Fruit fly (Drosophila melanogaster) whole organism, embryonic: ENCODE results near the gene Doc2.

ENCODE experiments used
- Blimp-1 ChIP-seq: fragments of 200-800 bp; sonication (Bioruptor generic); optimal IDR thresholded peaks from 3 replicates; lab custom pipeline; 2018; ENCODE audit warnings: missing biosample characterization, missing genetic modification characterization, mild to moderate bottlenecking, moderate library complexity, missing genetic modification reagents
- CG10431 ChIP-seq: fragments of 200-800 bp; sonication (Bioruptor generic); optimal IDR thresholded peaks from 3 replicates; lab custom pipeline; 2018; ENCODE audit warnings: missing biosample characterization, mild to moderate bottlenecking, missing genetic modification characterization
- CG11696 ChIP-seq: fragments of 200-800 bp; sonication (Bioruptor generic); IDR thresholded peaks from 2 replicates; pipeline ENCODE4 v1.3.6; 2022; ENCODE audit warnings: missing biosample characterization, missing genetic modification characterization
- CG12391 ChIP-seq: fragments of 200-800 bp; sonication (Bioruptor generic); optimal IDR thresholded peaks from 3 replicates; lab custom pipeline; 2018; ENCODE audit warnings: missing biosample characterization, mild to moderate bottlenecking, missing genetic modification characterization, moderate library complexity
- CG12659 ChIP-seq: fragments of 200-800 bp; sonication (Bioruptor generic); optimal IDR thresholded peaks from 3 replicates; lab custom pipeline; 2017; ENCODE audit warnings: mild to moderate bottlenecking, missing biosample characterization, missing genetic modification reagents, missing genetic modification characterization
- CG12769 ChIP-seq: fragments of 200-800 bp; sonication (Bioruptor generic); optimal IDR thresholded peaks from 2 replicates; lab custom pipeline; 2019; ENCODE audit warnings: missing biosample characterization, mild to moderate bottlenecking, missing genetic modification characterization, moderate library complexity
- CG13624 ChIP-seq: fragments of 200-800 bp; sonication (Bioruptor generic); optimal IDR thresholded peaks from 2 replicates; lab custom pipeline; 2016; ENCODE audit warnings: missing biosample characterization, missing genetic modification characterization
- CG13775 ChIP-seq: fragments of 200-800 bp; sonication (Bioruptor generic); optimal IDR thresholded peaks from 3 replicates; lab custom pipeline; 2017; ENCODE audit warnings: missing biosample characterization, mild to moderate bottlenecking, missing genetic modification characterization
- CG14050 ChIP-seq: fragments of 200-800 bp; sonication (Bioruptor generic); IDR thresholded peaks from 3 replicates; pipeline ENCODE4 v1.3.6; 2022; ENCODE audit warnings: missing biosample characterization, missing genetic modification characterization
- CG14667 ChIP-seq: fragments of 200-800 bp; sonication (Bioruptor generic); IDR thresholded peaks from 2 replicates; pipeline ENCODE4 v1.3.6; 2022; ENCODE audit warnings: missing biosample characterization, missing genetic modification characterization
- CG15073 ChIP-seq: fragments of 200-800 bp; sonication (Bioruptor generic); optimal IDR thresholded peaks from 2 replicates; lab custom pipeline; 2016; ENCODE audit warnings: missing biosample characterization, missing genetic modification characterization
- CG15269 ChIP-seq: fragments of 200-800 bp; sonication (Bioruptor generic); optimal IDR thresholded peaks from 2 replicates; lab custom pipeline; 2018; ENCODE audit warnings: missing biosample characterization, mild to moderate bottlenecking, missing genetic modification characterization, moderate library complexity
- CG1603 ChIP-seq: fragments of 200-800 bp; sonication (Bioruptor generic); optimal IDR thresholded peaks from 2 replicates; lab custom pipeline; 2019; ENCODE audit warnings: missing biosample characterization, mild to moderate bottlenecking, missing genetic modification characterization, moderate library complexity
- CG17612 ChIP-seq: fragments of 200-800 bp; sonication (Bioruptor generic); IDR thresholded peaks from 2 replicates; pipeline ENCODE4 v1.3.6; 2022; ENCODE audit warnings: missing biosample characterization, missing genetic modification characterization
- CG17802 ChIP-seq: fragments of 200-800 bp; sonication (Bioruptor generic); optimal IDR thresholded peaks from 2 replicates; lab custom pipeline; 2018; ENCODE audit warnings: missing biosample characterization, mild to moderate bottlenecking, missing genetic modification characterization, moderate library complexity
- CG30020 ChIP-seq: fragments of 200-800 bp; optimal IDR thresholded peaks from 2 replicates; lab custom pipeline; 2019; ENCODE audit warnings: missing biosample characterization, mild to moderate bottlenecking, missing genetic modification characterization, moderate library complexity
- CG32532 ChIP-seq: fragments of 200-800 bp; sonication (Bioruptor generic); IDR thresholded peaks from 2 replicates; pipeline ENCODE4 v1.3.6; 2022; ENCODE audit warnings: missing biosample characterization, missing genetic modification characterization
- CG34224 ChIP-seq: fragments of 200-800 bp; sonication (Bioruptor generic); IDR thresholded peaks from 3 replicates; pipeline ENCODE4 v1.3.6; 2022; ENCODE audit warnings: missing biosample characterization, missing genetic modification characterization; ENCODE audit not compliant: partially characterized antibody
- CG3847 ChIP-seq: fragments of 200-800 bp; sonication (Bioruptor generic); IDR thresholded peaks from 2 replicates; pipeline ENCODE4 v1.3.6; 2022; ENCODE audit warnings: missing biosample characterization, missing genetic modification characterization
- CG4707 ChIP-seq: fragments of 200-800 bp; sonication (Bioruptor generic); optimal IDR thresholded peaks from 2 replicates; lab custom pipeline; 2018; ENCODE audit warnings: missing biosample characterization, mild to moderate bottlenecking, missing genetic modification characterization, moderate library complexity
- CG6654 ChIP-seq: fragments of 200-800 bp; sonication (Bioruptor generic); optimal IDR thresholded peaks from 2 replicates; lab custom pipeline; 2017; ENCODE audit warnings: missing biosample characterization, mild to moderate bottlenecking, missing genetic modification characterization
- CG7372 ChIP-seq: fragments of 200-800 bp; sonication (Bioruptor generic); IDR thresholded peaks from 2 replicates; pipeline ENCODE4 v1.3.6; 2022; ENCODE audit warnings: missing biosample characterization, missing genetic modification characterization
- CG9215 ChIP-seq: fragments of 200-800 bp; sonication (Bioruptor generic); IDR thresholded peaks from 2 replicates; pipeline ENCODE4 v1.3.6; 2022; ENCODE audit warnings: missing biosample characterization, missing genetic modification characterization
- CHES-1-like ChIP-seq: fragments of 200-800 bp; sonication (Bioruptor generic); optimal IDR thresholded peaks from 2 replicates; lab custom pipeline; 2016; ENCODE audit warnings: missing biosample characterization, missing genetic modification characterization
- CoRest ChIP-seq: fragments of 200-800 bp; sonication (Bioruptor generic); optimal IDR thresholded peaks from 3 replicates; lab custom pipeline; 2018; ENCODE audit warnings: missing biosample characterization, mild to moderate bottlenecking, missing genetic modification characterization, moderate library complexity
- E2f1 ChIP-seq: fragments of 200-800 bp; sonication (Bioruptor generic); IDR thresholded peaks from 2 replicates; pipeline ENCODE4 v1.3.6; 2022; ENCODE audit warnings: missing biosample characterization, missing genetic modification characterization
- Ets65A ChIP-seq: fragments of 200-800 bp; sonication (Bioruptor generic); peaks from one replicate; lab custom pipeline; 2016; ENCODE audit warnings: missing biosample characterization, missing genetic modification characterization
- Fer1 ChIP-seq: fragments of 200-800 bp; sonication (Bioruptor generic); optimal IDR thresholded peaks from 2 replicates; lab custom pipeline; 2017; ENCODE audit warnings: missing biosample characterization, mild to moderate bottlenecking, missing genetic modification characterization
- Gug ChIP-seq: fragments of 200-800 bp; sonication (Bioruptor generic); IDR thresholded peaks from 4 replicates; pipeline ENCODE4 v1.3.6; 2022; ENCODE audit warnings: missing biosample characterization, missing genetic modification characterization
- Hmr ChIP-seq: fragments of 200-800 bp; sonication (Bioruptor generic); optimal IDR thresholded peaks from 3 replicates; lab custom pipeline; 2017; ENCODE audit warnings: mild to moderate bottlenecking, missing biosample characterization, missing genetic modification reagents, missing genetic modification characterization
- NC2β ChIP-seq: fragments of 200-800 bp; sonication (Bioruptor generic); optimal IDR thresholded peaks from 2 replicates; lab custom pipeline; 2016; ENCODE audit warnings: missing biosample characterization, missing genetic modification characterization
- Oli ChIP-seq: fragments of 200-800 bp; sonication (Bioruptor generic); optimal IDR thresholded peaks from 2 replicates; lab custom pipeline; 2018; ENCODE audit warnings: missing biosample characterization, mild to moderate bottlenecking, missing genetic modification characterization, moderate library complexity
- PHDP ChIP-seq: fragments of 200-800 bp; sonication (Bioruptor generic); optimal IDR thresholded peaks from 3 replicates; lab custom pipeline; 2018; ENCODE audit warnings: missing biosample characterization, mild to moderate bottlenecking, missing genetic modification characterization, moderate library complexity
- Pdp1 ChIP-seq, 2 experiments: fragments of 200-800 bp; sonication (Bioruptor generic); optimal IDR thresholded peaks; 3 replicates each; lab custom pipeline; 2016; ENCODE audit warnings: missing biosample characterization in 2 of 2, missing genetic modification characterization in 2 of 2, mild to moderate bottlenecking in 1 of 2, moderate library complexity in 1 of 2
- Ssrp ChIP-seq: fragments of 200-800 bp; sonication (Bioruptor generic); optimal IDR thresholded peaks from 2 replicates; lab custom pipeline; 2018; ENCODE audit warnings: missing biosample characterization, mild to moderate bottlenecking, missing genetic modification characterization, moderate library complexity
- aop ChIP-seq: fragments of 200-800 bp; sonication (Bioruptor generic); IDR thresholded peaks from 2 replicates; pipeline ENCODE4 v1.3.6; 2022; ENCODE audit warnings: missing biosample characterization, missing genetic modification characterization
- ase ChIP-seq: fragments of 200-800 bp; sonication (Bioruptor generic); IDR thresholded peaks from 3 replicates; pipeline ENCODE4 v1.3.6; 2022; ENCODE audit warnings: missing biosample characterization, missing genetic modification characterization
- az2 ChIP-seq: fragments of 200-800 bp; sonication (Bioruptor generic); optimal IDR thresholded peaks from 3 replicates; lab custom pipeline; 2016; ENCODE audit warnings: missing biosample characterization, missing genetic modification characterization
- chinmo ChIP-seq: fragments of 200-800 bp; sonication (Bioruptor generic); IDR thresholded peaks from 4 replicates; pipeline ENCODE4 v1.3.6; 2022; ENCODE audit warnings: missing biosample characterization, missing genetic modification characterization; ENCODE audit not compliant: partially characterized antibody
- eve ChIP-seq, 2 experiments: fragments of >200 bp; optimal IDR thresholded peaks; 2 replicates each; lab custom pipeline; 2017; ENCODE audit warnings: missing biosample characterization in 2 of 2, missing genetic modification characterization in 2 of 2
- ewg ChIP-seq: fragments of 200-800 bp; sonication (Bioruptor generic); optimal IDR thresholded peaks from 3 replicates; lab custom pipeline; 2017; ENCODE audit warnings: mild to moderate bottlenecking, missing biosample characterization, missing genetic modification reagents, missing genetic modification characterization
- fu2 ChIP-seq: fragments of 200-800 bp; sonication (Bioruptor generic); optimal IDR thresholded peaks from 2 replicates; lab custom pipeline; 2016; ENCODE audit warnings: missing biosample characterization, missing genetic modification characterization
- hbn ChIP-seq: fragments of 200-800 bp; sonication (Bioruptor generic); IDR thresholded peaks from 2 replicates; pipeline ENCODE4 v1.3.6; 2022; ENCODE audit warnings: missing biosample characterization, missing genetic modification characterization; ENCODE audit not compliant: partially characterized antibody
- ind ChIP-seq: fragments of 200-800 bp; sonication (Bioruptor generic); optimal IDR thresholded peaks from 3 replicates; lab custom pipeline; 2016; ENCODE audit warnings: missing biosample characterization, missing genetic modification characterization
- schlank ChIP-seq: fragments of 200-800 bp; sonication (Bioruptor generic); optimal IDR thresholded peaks from 2 replicates; lab custom pipeline; 2018; ENCODE audit warnings: missing biosample characterization, mild to moderate bottlenecking, missing genetic modification characterization
- tap ChIP-seq: fragments of 200-800 bp; optimal IDR thresholded peaks from 3 replicates; lab custom pipeline; 2019; ENCODE audit warnings: missing biosample characterization, mild to moderate bottlenecking, missing genetic modification characterization, moderate library complexity
- tgo ChIP-seq: fragments of 200-800 bp; sonication (Bioruptor generic); IDR thresholded peaks from 3 replicates; pipeline ENCODE4 v1.3.6; 2022; ENCODE audit warnings: missing biosample characterization, missing genetic modification characterization
- vvl ChIP-seq: fragments of 200-800 bp; sonication (Bioruptor generic); IDR thresholded peaks from 2 replicates; pipeline ENCODE4 v1.3.6; 2022; ENCODE audit warnings: missing biosample characterization, missing genetic modification characterization
- wdn ChIP-seq: fragments of 200-800 bp; sonication (Bioruptor generic); IDR thresholded peaks from 2 replicates; pipeline ENCODE4 v1.3.6; 2022; ENCODE audit warnings: missing biosample characterization, missing genetic modification characterization
- zfh1 ChIP-seq: fragments of 200-800 bp; sonication (Bioruptor generic); IDR thresholded peaks from 3 replicates; pipeline ENCODE4 v1.3.6; 2022; ENCODE audit warnings: missing biosample characterization, missing genetic modification characterization

Gene Doc2

dm6 chr3L:9065997-9066441, 47.0 kb upstream of the Doc2 start, which contains the start of gene Argk1 (continued):
- TF ChIP-seq CG4707 (GFP tag; lab: Kevin White, UChicago) (no peak), ind (GFP tag; lab: Kevin White, UChicago) (no peak), CG3847 (GFP tag; lab: Robert Waterston, UW) (peak; percentile 62), Blimp-1 (GFP tag; lab: Kevin White, UChicago) (no peak), CG11696 (0 out of 2 replicates have a peak, but pooled peaks have one; percentile 41), CG12659 (GFP tag; lab: Kevin White, UChicago) (peak; percentile 74), CG9215 (peak; percentile 68), tgo (GFP tag; lab: Robert Waterston, UW) (peak; percentile 51; the same call in 2 of the 3 replicates), vvl (GFP tag; lab: Robert Waterston, UW) (0 out of 2 replicates have a peak, but pooled peaks have one; percentile 26), Pdp1 (GFP tag; optimal IDR thresholded peaks at IDR 0.05; lab: Kevin White, UChicago) (no peak), NC2β (no peak), CG6654 (GFP tag; lab: Kevin White, UChicago) (no peak), CG17802 (tag; lab: Kevin White, UChicago) (no peak), Gug (GFP tag; lab: Robert Waterston, UW) (peak; percentile 22; the same call in 1 of the 4 replicates), Ssrp (tag; lab: Kevin White, UChicago) (peak; percentile 9), CG14050 (GFP tag; lab: Robert Waterston, UW) (peak; percentile 32; the same call in 1 of the 3 replicates), CG15073 (GFP tag; lab: Kevin White, UChicago) (no peak), CG1603 (tag; lab: Kevin White, UChicago) (peak; percentile 12), CG32532 (GFP tag; lab: Robert Waterston, UW) (peak; percentile 75), eve (GFP tag; optimal IDR thresholded peaks at IDR 0.05; lab: Kevin White, UChicago) (peak in 1 of 2 experiments; percentile 61), Ets65A (GFP tag; lab: Kevin White, UChicago) (peak; percentile 46), tap (tag; lab: Kevin White, UChicago) (no peak), ase (GFP tag; lab: Robert Waterston, UW) (0 out of 3 replicates have a peak, but pooled peaks have one; percentile 16), az2 (GFP tag; lab: Kevin White, UChicago) (peak; percentile 27), PHDP (tag; lab: Kevin White, UChicago) (peak; percentile 82), wdn (GFP tag; lab: Robert Waterston, UW) (peak; percentile 58), CG15269 (tag; lab: Kevin White, UChicago) (peak; percentile 73), CG30020 (tag; lab: Kevin White, UChicago) (no peak), schlank (tag; lab: Kevin White, UChicago) (no peak), hbn (GFP tag; lab: Robert Waterston, UW) (no peak), zfh1 (GFP tag; lab: Robert Waterston, UW) (peak; percentile 46; the same call in 1 of the 3 replicates), CG34224 (no peak), fu2 (GFP tag; lab: Kevin White, UChicago) (no peak), CHES-1-like (no peak), CG14667 (peak; percentile 26; the same call in 1 of the 2 replicates), E2f1 (GFP tag; lab: Robert Waterston, UW) (0 out of 2 replicates have a peak, but pooled peaks have one; percentile 28), CG13624 (no peak), CG13775 (GFP tag; lab: Kevin White, UChicago) (peak; percentile 28), Hmr (GFP tag; lab: Kevin White, UChicago) (peak; percentile 81), CG10431 (no peak), ewg (GFP tag; lab: Kevin White, UChicago) (peak; percentile 54), CG7372 (no peak), CG12391 (tag; lab: Kevin White, UChicago) (peak; percentile 71), CoRest (tag; lab: Kevin White, UChicago) (peak; percentile 74), Oli (tag; lab: Kevin White, UChicago) (peak; percentile 63), chinmo (GFP tag; lab: Robert Waterston, UW) (no peak), aop (GFP tag; lab: Robert Waterston, UW) (no peak), CG17612 (GFP tag; lab: Robert Waterston, UW) (no peak), Fer1 (GFP tag; lab: Kevin White, UChicago) (peak; percentile 53), CG12769 (peak; percentile 86)
